Fruit fly (Drosophila melanogaster) whole organism, embryonic: ENCODE results near the gene RapGAP1.

Experiments used
- ATbp ChIP-seq: fragments of 200-800 bp; sonication (Bioruptor generic); optimal IDR thresholded peaks from 2 replicates; lab custom pipeline; 2017; ENCODE audit warnings: missing biosample characterization, mild to moderate bottlenecking, missing genetic modification characterization, missing genetic modification reagents
- Adf1 ChIP-seq: fragments of 200-800 bp; sonication (Bioruptor generic); IDR thresholded peaks from 2 replicates; pipeline ENCODE4 v1.3.6; 2022; ENCODE audit warnings: missing biosample characterization, missing genetic modification characterization
- Atf6 ChIP-seq: fragments of 200-800 bp; sonication (Bioruptor generic); IDR thresholded peaks from 2 replicates; pipeline ENCODE4 v1.3.6; 2022; ENCODE audit warnings: missing biosample characterization, missing genetic modification characterization
- Bgb ChIP-seq: fragments of 200-800 bp; sonication (Bioruptor generic); IDR thresholded peaks from 2 replicates; pipeline ENCODE4 v1.3.6; 2022; ENCODE audit warnings: missing biosample characterization, missing genetic modification characterization; ENCODE audit not compliant: partially characterized antibody
- CG10431 ChIP-seq: fragments of 200-800 bp; sonication (Bioruptor generic); optimal IDR thresholded peaks from 3 replicates; lab custom pipeline; 2018; ENCODE audit warnings: missing biosample characterization, mild to moderate bottlenecking, missing genetic modification characterization
- CG11093 ChIP-seq: fragments of 200-800 bp; sonication (Bioruptor generic); IDR thresholded peaks from 3 replicates; pipeline ENCODE4 v1.3.6; 2022; ENCODE audit warnings: missing biosample characterization, missing genetic modification characterization
- CG13296 ChIP-seq: fragments of 200-800 bp; sonication (Bioruptor generic); optimal IDR thresholded peaks from 3 replicates; lab custom pipeline; 2018; ENCODE audit warnings: missing biosample characterization, mild to moderate bottlenecking, missing genetic modification characterization
- CG13775 ChIP-seq: fragments of 200-800 bp; sonication (Bioruptor generic); optimal IDR thresholded peaks from 3 replicates; lab custom pipeline; 2017; ENCODE audit warnings: missing biosample characterization, mild to moderate bottlenecking, missing genetic modification characterization
- CG14710 ChIP-seq: fragments of 200-800 bp; sonication (Bioruptor generic); optimal IDR thresholded peaks from 3 replicates; lab custom pipeline; 2019; ENCODE audit warnings: missing biosample characterization, mild to moderate bottlenecking, missing genetic modification characterization, moderate library complexity
- CG15479 ChIP-seq: fragments of 200-800 bp; sonication (Bioruptor generic); optimal IDR thresholded peaks from 3 replicates; lab custom pipeline; 2019; ENCODE audit warnings: missing biosample characterization, mild to moderate bottlenecking, missing genetic modification characterization, moderate library complexity
- CG16815 ChIP-seq: fragments of 200-800 bp; sonication (Bioruptor generic); optimal IDR thresholded peaks from 3 replicates; lab custom pipeline; 2017; ENCODE audit warnings: missing biosample characterization, mild to moderate bottlenecking, missing genetic modification characterization
- CG17361 ChIP-seq: fragments of 200-800 bp; sonication (Bioruptor generic); IDR thresholded peaks from 3 replicates; pipeline ENCODE4 v1.3.6; 2022; ENCODE audit warnings: missing biosample characterization, missing genetic modification characterization
- CG1832 ChIP-seq: fragments of 200-800 bp; sonication (Bioruptor generic); optimal IDR thresholded peaks from 2 replicates; lab custom pipeline; 2017; ENCODE audit warnings: missing biosample characterization, mild to moderate bottlenecking, missing genetic modification characterization, inconsistent platforms
- CG31388 ChIP-seq: fragments of 200-800 bp; sonication (Bioruptor generic); optimal IDR thresholded peaks from 2 replicates; lab custom pipeline; 2016; ENCODE audit warnings: missing biosample characterization, missing genetic modification characterization
- CG4360 ChIP-seq: fragments of 200-800 bp; sonication (Bioruptor generic); IDR thresholded peaks from 2 replicates; pipeline ENCODE4 v1.3.6; 2022; ENCODE audit warnings: missing biosample characterization, missing genetic modification characterization
- CG6175 ChIP-seq: fragments of 200-800 bp; sonication (Bioruptor generic); IDR thresholded peaks from 3 replicates; pipeline ENCODE4 v1.3.6; 2022; ENCODE audit warnings: missing biosample characterization, missing genetic modification characterization
- CG9727 ChIP-seq: fragments of 200-800 bp; sonication (Bioruptor generic); optimal IDR thresholded peaks from 3 replicates; lab custom pipeline; 2017; ENCODE audit warnings: missing biosample characterization, mild to moderate bottlenecking, missing genetic modification characterization
- CG9876 ChIP-seq: fragments of 200-800 bp; sonication (Bioruptor generic); optimal IDR thresholded peaks from 2 replicates; lab custom pipeline; 2016; ENCODE audit warnings: missing biosample characterization, missing genetic modification characterization
- CG9932 ChIP-seq: fragments of 200-800 bp; sonication (Bioruptor generic); IDR thresholded peaks from 2 replicates; pipeline ENCODE4 v1.3.6; 2022; ENCODE audit warnings: missing biosample characterization, missing genetic modification characterization
- D ChIP-seq, 2 experiments: fragments of 200-800 bp in 1 of 2; fragments of >200 bp in 1 of 2; sonication (Bioruptor generic) in 1 of 2; optimal IDR thresholded peaks; 2 replicates in 1 of 2; 3 replicates in 1 of 2; lab custom pipeline; 2017; ENCODE audit warnings: mild to moderate bottlenecking in 1 of 2, missing biosample characterization in 1 of 2, missing genetic modification characterization in 1 of 2, missing genetic modification reagents in 1 of 2
- Dek ChIP-seq: fragments of 200-800 bp; sonication (Bioruptor generic); optimal IDR thresholded peaks from 3 replicates; lab custom pipeline; 2019; ENCODE audit warnings: missing biosample characterization, mild to moderate bottlenecking, missing genetic modification characterization, moderate library complexity
- ERR ChIP-seq: fragments of 200-800 bp; sonication (Bioruptor generic); optimal IDR thresholded peaks from 2 replicates; lab custom pipeline; 2016; ENCODE audit warnings: missing biosample characterization, missing genetic modification characterization
- Fer3 ChIP-seq: fragments of 200-800 bp; sonication (Bioruptor generic); optimal IDR thresholded peaks from 2 replicates; lab custom pipeline; 2018; ENCODE audit warnings: missing biosample characterization, mild to moderate bottlenecking, missing genetic modification characterization, moderate library complexity
- HLH3B ChIP-seq: fragments of 200-800 bp; sonication (Bioruptor generic); IDR thresholded peaks from 2 replicates; pipeline ENCODE4 v1.3.6; 2022; ENCODE audit warnings: missing biosample characterization, missing genetic modification characterization
- Hr39 ChIP-seq: fragments of >200 bp; optimal IDR thresholded peaks from 2 replicates; lab custom pipeline; 2017
- Lhr ChIP-seq: fragments of 200-800 bp; sonication (Bioruptor generic); optimal IDR thresholded peaks from 3 replicates; lab custom pipeline; 2017; ENCODE audit warnings: mild to moderate bottlenecking, missing biosample characterization, missing genetic modification reagents, missing genetic modification characterization
- Tbp ChIP-seq: fragments of >200 bp; optimal IDR thresholded peaks from 2 replicates; lab custom pipeline; 2018; ENCODE audit warnings: missing biosample characterization, missing genetic modification characterization
- ab ChIP-seq: fragments of 200-800 bp; sonication (Bioruptor generic); optimal IDR thresholded peaks from 2 replicates; lab custom pipeline; 2016; ENCODE audit warnings: missing biosample characterization, missing genetic modification characterization
- ash1 ChIP-seq: fragments of 200-800 bp; sonication (Bioruptor generic); optimal IDR thresholded peaks from 2 replicates; lab custom pipeline; 2018; ENCODE audit warnings: missing biosample characterization, mild to moderate bottlenecking, missing genetic modification characterization
- ato ChIP-seq: fragments of 200-800 bp; sonication (Bioruptor generic); IDR thresholded peaks from 2 replicates; pipeline ENCODE4 v1.3.6; 2022; ENCODE audit warnings: missing biosample characterization, missing genetic modification characterization; ENCODE audit not compliant: partially characterized antibody
- bab2 ChIP-seq: fragments of 200-800 bp; sonication (Bioruptor generic); optimal IDR thresholded peaks from 2 replicates; lab custom pipeline; 2016; ENCODE audit warnings: missing biosample characterization, missing genetic modification characterization
- bcd ChIP-seq: fragments of 200-800 bp; sonication (Bioruptor generic); optimal IDR thresholded peaks from 2 replicates; lab custom pipeline; 2017; ENCODE audit warnings: missing biosample characterization, mild to moderate bottlenecking, missing genetic modification characterization
- cato ChIP-seq: fragments of 200-800 bp; sonication (Bioruptor generic); optimal IDR thresholded peaks from 2 replicates; lab custom pipeline; 2016; ENCODE audit warnings: missing biosample characterization, missing genetic modification characterization, borderline replicate concordance
- chn ChIP-seq: fragments of 200-800 bp; sonication (Bioruptor generic); optimal IDR thresholded peaks from 2 replicates; lab custom pipeline; 2016; ENCODE audit warnings: missing biosample characterization, missing genetic modification characterization
- croc ChIP-seq: fragments of 200-800 bp; sonication (Bioruptor generic); conservative IDR thresholded peaks from 3 replicates; pipeline ENCODE4 v1.3.6; 2022; ENCODE audit warnings: missing biosample characterization, missing genetic modification characterization
- en ChIP-seq: fragments of 200-800 bp; sonication (Bioruptor generic); optimal IDR thresholded peaks from 2 replicates; lab custom pipeline; 2016; ENCODE audit warnings: missing biosample characterization, missing genetic modification characterization
- eyg ChIP-seq: fragments of 200-800 bp; sonication (Bioruptor generic); optimal IDR thresholded peaks from 3 replicates; lab custom pipeline; 2016; ENCODE audit warnings: missing biosample characterization, missing genetic modification characterization
- fd96Cb ChIP-seq: fragments of 200-800 bp; sonication (Bioruptor generic); optimal IDR thresholded peaks from 2 replicates; lab custom pipeline; 2018; ENCODE audit warnings: missing biosample characterization, mild to moderate bottlenecking, missing genetic modification characterization, moderate library complexity
- ftz-f1 ChIP-seq: fragments of 200-800 bp; sonication (Bioruptor generic); optimal IDR thresholded peaks from 2 replicates; lab custom pipeline; 2016; ENCODE audit warnings: missing biosample characterization, missing genetic modification characterization
- fu2 ChIP-seq: fragments of 200-800 bp; sonication (Bioruptor generic); optimal IDR thresholded peaks from 2 replicates; lab custom pipeline; 2016; ENCODE audit warnings: missing biosample characterization, missing genetic modification characterization
- gem ChIP-seq: fragments of 200-800 bp; sonication (Bioruptor generic); optimal IDR thresholded peaks from 2 replicates; lab custom pipeline; 2019; ENCODE audit warnings: missing biosample characterization, mild to moderate bottlenecking, missing genetic modification characterization, moderate library complexity
- kah ChIP-seq: fragments of 200-800 bp; sonication (Bioruptor generic); optimal IDR thresholded peaks from 2 replicates; lab custom pipeline; 2018; ENCODE audit warnings: missing biosample characterization, mild to moderate bottlenecking, missing genetic modification characterization
- ken ChIP-seq: fragments of 200-800 bp; sonication (Bioruptor generic); IDR thresholded peaks from 3 replicates; pipeline ENCODE4 v1.3.6; 2022; ENCODE audit warnings: missing biosample characterization, missing genetic modification characterization
- klu ChIP-seq: fragments of 200-800 bp; sonication (Bioruptor generic); IDR thresholded peaks from 2 replicates; pipeline ENCODE4 v1.3.6; 2022; ENCODE audit warnings: missing biosample characterization, missing genetic modification characterization
- lab ChIP-seq: fragments of 200-800 bp; sonication (Bioruptor generic); optimal IDR thresholded peaks from 3 replicates; lab custom pipeline; 2017; ENCODE audit warnings: missing biosample characterization, missing genetic modification characterization, mild to moderate bottlenecking, moderate library complexity, missing genetic modification reagents
- nau ChIP-seq: fragments of 200-800 bp; sonication (Bioruptor generic); optimal IDR thresholded peaks from 3 replicates; lab custom pipeline; 2017; ENCODE audit warnings: missing biosample characterization, mild to moderate bottlenecking, missing genetic modification characterization, missing genetic modification reagents
- rib ChIP-seq: fragments of 200-800 bp; sonication (Bioruptor generic); IDR thresholded peaks from 2 replicates; pipeline ENCODE4 v1.3.6; 2022; ENCODE audit warnings: missing biosample characterization, missing genetic modification characterization
- run ChIP-seq: fragments of 200-800 bp; sonication (Bioruptor generic); optimal IDR thresholded peaks from 3 replicates; lab custom pipeline; 2018; ENCODE audit warnings: missing biosample characterization, mild to moderate bottlenecking, missing genetic modification characterization
- tio ChIP-seq: fragments of 200-800 bp; sonication (Bioruptor generic); optimal IDR thresholded peaks from 2 replicates; lab custom pipeline; 2017; ENCODE audit warnings: missing biosample characterization, missing genetic modification characterization, inconsistent platforms
- trh ChIP-seq: fragments of 200-800 bp; sonication (Bioruptor generic); optimal IDR thresholded peaks from 2 replicates; lab custom pipeline; 2016; ENCODE audit warnings: missing biosample characterization, missing genetic modification characterization
- twi ChIP-seq: fragments of 200-800 bp; optimal IDR thresholded peaks from 2 replicates; lab custom pipeline; 2019; ENCODE audit warnings: missing biosample characterization, mild to moderate bottlenecking, missing genetic modification characterization, moderate library complexity
- usp ChIP-seq: fragments of >200 bp; optimal IDR thresholded peaks from 2 replicates; lab custom pipeline; 2017; ENCODE audit warnings: missing biosample characterization, missing genetic modification characterization

The RapGAP1 gene

dm6 chr2L:7544267-7544670 is 34.5 kb downstream of the RapGAP1 start (continued):
- TF ChIP-seq rib (GFP tag; lab: Robert Waterston, UW) = no peak
- no peak for TF ChIP-seq Adf1 (GFP tag; lab: Robert Waterston, UW)
- no peak for TF ChIP-seq ab (GFP tag; lab: Kevin White, UChicago)
- 0 out of 3 replicates have a peak, but pooled peaks have one; percentile 21 for TF ChIP-seq CG17361 (GFP tag; lab: Robert Waterston, UW)
- no peak for TF ChIP-seq CG9727
- TF ChIP-seq eyg (GFP tag; lab: Kevin White, UChicago) = no peak
- peak; percentile 22 for TF ChIP-seq gem (tag; lab: Kevin White, UChicago)
- TF ChIP-seq cato (GFP tag; lab: Kevin White, UChicago) = no peak
- TF ChIP-seq bab2 = no peak
- TF ChIP-seq ATbp (GFP tag; lab: Kevin White, UChicago) = no peak
- no peak for TF ChIP-seq Hr39 (lab: Kevin White, UChicago)
- no peak for TF ChIP-seq ken
- TF ChIP-seq CG10431 (GFP tag; lab: Kevin White, UChicago) = no peak
- TF ChIP-seq en (GFP tag; lab: Kevin White, UChicago) = no peak
- TF ChIP-seq croc (GFP tag; lab: Robert Waterston, UW) = no peak
- TF ChIP-seq trh (GFP tag; lab: Kevin White, UChicago) = no peak
- TF ChIP-seq klu (GFP tag; lab: Robert Waterston, UW) = no peak
- TF ChIP-seq CG11093 (GFP tag; lab: Robert Waterston, UW) = no peak
- TF ChIP-seq CG13775 (GFP tag; lab: Kevin White, UChicago) = no peak
- TF ChIP-seq CG13296 (GFP tag; lab: Kevin White, UChicago) = no peak
- no peak for TF ChIP-seq fu2
- no peak for TF ChIP-seq Atf6 (GFP tag; lab: Robert Waterston, UW)
- no peak for TF ChIP-seq Lhr (GFP tag; lab: Kevin White, UChicago)
- no peak for TF ChIP-seq ash1 (GFP tag; lab: Kevin White, UChicago)
- TF ChIP-seq CG14710 = peak; percentile 3
- no peak for TF ChIP-seq ERR (GFP tag; lab: Kevin White, UChicago)
- peak; percentile 35; the same call in 1 of the 2 replicates for TF ChIP-seq HLH3B
- TF ChIP-seq CG4360 (GFP tag; lab: Robert Waterston, UW) = no peak
- peak; percentile 23; the same call in 1 of the 2 replicates for TF ChIP-seq Bgb (GFP tag; lab: Robert Waterston, UW)
- TF ChIP-seq CG9876 (GFP tag; lab: Kevin White, UChicago) = no peak
- no peak for TF ChIP-seq CG6175 (GFP tag; lab: Robert Waterston, UW)
- TF ChIP-seq Tbp = no peak
- peak; percentile 60 for TF ChIP-seq CG15479 (GFP tag; lab: Kevin White, UChicago)
- TF ChIP-seq twi (tag; lab: Kevin White, UChicago) = no peak
- no peak for TF ChIP-seq usp
- TF ChIP-seq CG1832 (GFP tag; lab: Kevin White, UChicago) = no peak
- no peak for TF ChIP-seq fd96Cb (tag; lab: Kevin White, UChicago)
- TF ChIP-seq CG16815 = no peak
- no peak for TF ChIP-seq tio (GFP tag; lab: Kevin White, UChicago)
- no peak for TF ChIP-seq D (optimal IDR thresholded peaks at IDR 0.05; lab: Kevin White, UChicago)
- TF ChIP-seq D (GFP tag; optimal IDR thresholded peaks at IDR 0.05; lab: Kevin White, UChicago) = no peak
- peak; percentile 10 for TF ChIP-seq chn
- no peak for TF ChIP-seq CG31388 (GFP tag; lab: Kevin White, UChicago)
- TF ChIP-seq run (tag; lab: Kevin White, UChicago) = no peak
- peak; percentile 15 for TF ChIP-seq kah (GFP tag; lab: Kevin White, UChicago)
- peak; percentile 9 for TF ChIP-seq nau (GFP tag; lab: Kevin White, UChicago)
- TF ChIP-seq ftz-f1 = no peak
- no peak for TF ChIP-seq Dek (tag; lab: Kevin White, UChicago)
- TF ChIP-seq bcd (GFP tag; lab: Kevin White, UChicago) = no peak
- no peak for TF ChIP-seq Fer3
- TF ChIP-seq CG9932 (GFP tag; lab: Robert Waterston, UW) = no peak
- no peak for TF ChIP-seq ato (GFP tag; lab: Robert Waterston, UW)
- peak; percentile 15 for TF ChIP-seq lab
